Worm (Caenorhabditis elegans): ENCODE data around the gene lgl-1.

The lgl-1 gene

ce11 chrX:864293-864731, 6.6 kb downstream of the lgl-1 start (continued):
- no peak for TF ChIP-seq ceh-82 (tag; optimal IDR thresholded peaks at IDR 0.05)
- TF ChIP-seq nhr-11 (tag; optimal IDR thresholded peaks at IDR 0.05): no peak
- TF ChIP-seq Y55F3AM.14 (GFP tag; optimal IDR thresholded peaks at IDR 0.05): no peak
- TF ChIP-seq lin-13 (GFP tag; optimal IDR thresholded peaks at IDR 0.05): no peak
- TF ChIP-seq ztf-11 (tag; optimal IDR thresholded peaks at IDR 0.05): no peak
- no peak for TF ChIP-seq nhr-237 (tag; optimal IDR thresholded peaks at IDR 0.05)
- TF ChIP-seq crh-2 (tag; optimal IDR thresholded peaks at IDR 0.05): peak; percentile 60
- TF ChIP-seq R02D3.7 (tag; optimal IDR thresholded peaks at IDR 0.05): no peak

ce11 chrX:863478-863877, 7.4 kb downstream of the lgl-1 start, which contains the start of gene cdo-1:
TSS of gene cdo-1 (minus strand) at chrX:863578.
- no peak for TF ChIP-seq ztf-1 (GFP tag; conservative IDR thresholded peaks at IDR 0.05)
- TF ChIP-seq F13H6.1 (tag; optimal IDR thresholded peaks at IDR 0.05): no peak
- TF ChIP-seq lin-39 (tag; optimal IDR thresholded peaks at IDR 0.05): no peak
- TF ChIP-seq Y55F3AM.14 (GFP tag; optimal IDR thresholded peaks at IDR 0.05): no peak
- no peak for TF ChIP-seq crh-2 (tag; optimal IDR thresholded peaks at IDR 0.05)
- TF ChIP-seq ceh-82 (tag; optimal IDR thresholded peaks at IDR 0.05): no peak
- TF ChIP-seq peb-1 (tag; optimal IDR thresholded peaks at IDR 0.05): no peak
- TF ChIP-seq lin-13 (GFP tag; optimal IDR thresholded peaks at IDR 0.05): no peak
- TF ChIP-seq nhr-10 (tag; optimal IDR thresholded peaks at IDR 0.05): no peak
- TF ChIP-seq unc-62 (GFP tag; optimal IDR thresholded peaks at IDR 0.05): no peak
- TF ChIP-seq nhr-12 (tag; optimal IDR thresholded peaks at IDR 0.05): no peak
- TF ChIP-seq unc-55 (GFP tag; optimal IDR thresholded peaks at IDR 0.05): no peak
- no peak for TF ChIP-seq nhr-23 (tag; optimal IDR thresholded peaks at IDR 0.05)
- TF ChIP-seq zag-1 (tag; optimal IDR thresholded peaks at IDR 0.05): no peak
- TF ChIP-seq mbf-1 (tag; optimal IDR thresholded peaks at IDR 0.05): no peak
- no peak for TF ChIP-seq alr-1 (tag; optimal IDR thresholded peaks at IDR 0.05)
- TF ChIP-seq blmp-1 (tag; optimal IDR thresholded peaks at IDR 0.05; ENCODE audit: insufficient read depth): no peak
- no peak for TF ChIP-seq aly-2 (tag; optimal IDR thresholded peaks at IDR 0.05)
- TF ChIP-seq C34F6.9 (tag; optimal IDR thresholded peaks at IDR 0.05): no peak

ce11 chrX:861378-861777, 9.5 kb downstream of the lgl-1 start:
- peak; percentile 25 for TF ChIP-seq aly-2 (tag; optimal IDR thresholded peaks at IDR 0.05)
- no peak for TF ChIP-seq Y55F3AM.14 (GFP tag; optimal IDR thresholded peaks at IDR 0.05)
- no peak for TF ChIP-seq mdl-1 (tag; optimal IDR thresholded peaks at IDR 0.05)
- no peak for TF ChIP-seq nhr-21 (tag; optimal IDR thresholded peaks at IDR 0.05)
- no peak for TF ChIP-seq lsy-2 (tag; optimal IDR thresholded peaks at IDR 0.05)
- TF ChIP-seq dmd-4 (tag; optimal IDR thresholded peaks at IDR 0.05): no peak
- TF ChIP-seq sma-9 (GFP tag; optimal IDR thresholded peaks at IDR 0.05): peak; percentile 47
- TF ChIP-seq sma-9 (tag; optimal IDR thresholded peaks at IDR 0.05): no peak
- TF ChIP-seq elt-1 (tag; optimal IDR thresholded peaks at IDR 0.05): no peak
- TF ChIP-seq lin-13 (GFP tag; optimal IDR thresholded peaks at IDR 0.05): no peak
- no peak for TF ChIP-seq snpc-4 (tag; optimal IDR thresholded peaks at IDR 0.05)
- TF ChIP-seq ceh-82 (tag; optimal IDR thresholded peaks at IDR 0.05): no peak
- peak; percentile 4 for TF ChIP-seq nhr-25 (tag; optimal IDR thresholded peaks at IDR 0.05)
- TF ChIP-seq nhr-11 (tag; optimal IDR thresholded peaks at IDR 0.05): no peak
- no peak for TF ChIP-seq C34F6.9 (tag; optimal IDR thresholded peaks at IDR 0.05)
- no peak for TF ChIP-seq egl-27 (tag; optimal IDR thresholded peaks at IDR 0.05)

ce11 chrX:859401-859800, 11.5 kb downstream of the lgl-1 start, which contains the start of gene F56F10.2:
TSS of gene F56F10.2 (plus strand) at chrX:859615.
- TF ChIP-seq C34F6.9 (tag; optimal IDR thresholded peaks at IDR 0.05) (peak; percentile 59), lsy-2 (tag; optimal IDR thresholded peaks at IDR 0.05) (peak in 1 of 2 experiments; percentile 32), unc-55 (GFP tag; optimal IDR thresholded peaks at IDR 0.05) (peak; percentile 77), blmp-1 (tag; optimal IDR thresholded peaks at IDR 0.05; ENCODE audit: insufficient read depth) (no peak), zag-1 (tag; optimal IDR thresholded peaks at IDR 0.05) (peak; percentile 25)

ce11 chrX:857658-858057, 13.2 kb downstream of the lgl-1 start:
- TF ChIP-seq lin-11 (tag; optimal IDR thresholded peaks at IDR 0.05): no peak
- TF ChIP-seq nhr-129 (tag; optimal IDR thresholded peaks at IDR 0.05): no peak
- TF ChIP-seq nhr-21 (tag; optimal IDR thresholded peaks at IDR 0.05): no peak
- TF ChIP-seq zag-1 (tag; optimal IDR thresholded peaks at IDR 0.05): no peak
